Worm (Caenorhabditis elegans) whole organism, midembryonic: ENCODE data around the gene C16D9.9.

Experiments
- T22C8.4 ChIP-seq: fragments of 200-800 bp; sonication (Bioruptor generic); IDR thresholded peaks from 2 replicates; pipeline ENCODE4 v1.3.6; 2022; ENCODE audit warnings: missing genetic modification characterization, missing compliant biosample characterization
- cog-1 ChIP-seq: sonication (generic microtip); optimal IDR thresholded peaks from 2 replicates; lab custom pipeline; 2016; ENCODE audit warnings: missing genetic modification characterization, missing compliant biosample characterization
- flt-1 ChIP-seq: fragments of 200-800 bp; sonication (Bioruptor generic); IDR thresholded peaks from 2 replicates; pipeline ENCODE4 v1.3.6; 2022; ENCODE audit warnings: missing genetic modification characterization, missing compliant biosample characterization
- klf-2 ChIP-seq: fragments of 200-800 bp; sonication (Bioruptor generic); conservative IDR thresholded peaks from 2 replicates; pipeline ENCODE4 v1.3.6; 2022; ENCODE audit warnings: missing genetic modification reagents, missing genetic modification characterization, missing compliant biosample characterization
- med-1 ChIP-seq: sonication (generic microtip); optimal IDR thresholded peaks from 2 replicates; lab custom pipeline; 2017; ENCODE audit warnings: missing genetic modification characterization, mild to moderate bottlenecking, missing compliant biosample characterization, antibody characterized with exemption, missing genetic modification reagents; ENCODE audit not compliant: insufficient read depth
- ref-1 ChIP-seq: fragments of 200-800 bp; sonication (Bioruptor generic); conservative IDR thresholded peaks from 2 replicates; pipeline ENCODE4 v1.3.6; 2022; ENCODE audit warnings: missing genetic modification reagents, missing genetic modification characterization, missing compliant biosample characterization

- TF ChIP-seq ref-1 (GFP tag; lab: Robert Waterston, UW) = no peak
- TF ChIP-seq T22C8.4 (GFP tag; lab: Robert Waterston, UW) = no peak
- no peak for TF ChIP-seq flt-1
- TF ChIP-seq cog-1 (tag; lab: Kevin White, UChicago) = no peak
- no peak for TF ChIP-seq klf-2 (GFP tag; lab: Robert Waterston, UW)
- TF ChIP-seq med-1 = no peak
These were observed 5.8 kb downstream of the C16D9.9 start for ce11 chrV:8269878-8270277.
